Worm (Caenorhabditis elegans) whole organism, young adult: ENCODE results near the gene acr-8.

Experiments
- B0035.1 ChIP-seq: sonication (generic microtip); optimal IDR thresholded peaks from 2 replicates; lab custom pipeline; 2016; ENCODE audit warnings: missing genetic modification characterization, mild to moderate bottlenecking, missing compliant biosample characterization, missing genotype, missing genetic modification reagents
- C17E4.6 ChIP-seq: fragments of 200-800 bp; sonication (Bioruptor generic); IDR thresholded peaks from 2 replicates; pipeline ENCODE4 v1.3.6; 2022; ENCODE audit warnings: missing genetic modification reagents, missing genetic modification characterization, missing compliant biosample characterization
- F23B12.7 ChIP-seq: sonication (generic microtip); optimal IDR thresholded peaks from 2 replicates; lab custom pipeline; 2017; ENCODE audit warnings: missing genetic modification characterization, mild to moderate bottlenecking, missing compliant biosample characterization, antibody characterized with exemption, moderate library complexity; ENCODE audit not compliant: insufficient read depth
- F49E8.2 ChIP-seq: sonication (generic microtip); optimal IDR thresholded peaks from 3 replicates; lab custom pipeline; 2017; ENCODE audit warnings: missing genetic modification characterization, mild to moderate bottlenecking, missing compliant biosample characterization, antibody characterized with exemption, moderate library complexity; ENCODE audit not compliant: insufficient read depth
- F52B5.7 ChIP-seq: sonication (generic microtip); optimal IDR thresholded peaks from 2 replicates; lab custom pipeline; 2016; ENCODE audit warnings: mild to moderate bottlenecking, missing genetic modification characterization, missing compliant biosample characterization
- T26A5.8 ChIP-seq: sonication (generic microtip); optimal IDR thresholded peaks from 2 replicates; lab custom pipeline; 2016; ENCODE audit warnings: missing genetic modification characterization, missing compliant biosample characterization
- Y95B8A.8 ChIP-seq: fragments of 200-800 bp; sonication (Bioruptor generic); IDR thresholded peaks from 2 replicates; pipeline ENCODE4 v1.3.6; 2022; ENCODE audit warnings: missing genetic modification reagents, missing genetic modification characterization, missing compliant biosample characterization
- ama-1 ChIP-seq, 3 experiments: fragments of 150-350 bp in 1 of 3; sonication (generic microtip) in 2 of 3; optimal IDR thresholded peaks; 2 replicates each; lab custom pipeline; 2014 to 2018; ENCODE audit warnings: missing biosample characterization in 2 of 3, missing genetic modification characterization in 2 of 3, missing genetic modification reagents in 2 of 3
- aptf-3 ChIP-seq: fragments of 200-800 bp; sonication (Bioruptor generic); IDR thresholded peaks from 2 replicates; pipeline ENCODE4 v1.3.6; 2022; ENCODE audit warnings: missing genetic modification characterization, missing compliant biosample characterization
- athp-1 ChIP-seq: sonication (generic microtip); optimal IDR thresholded peaks from 2 replicates; lab custom pipeline; 2017; ENCODE audit warnings: mild to moderate bottlenecking, missing genetic modification characterization, missing compliant biosample characterization
- bed-1 ChIP-seq: fragments of 200-800 bp; sonication (Bioruptor generic); IDR thresholded peaks from 2 replicates; pipeline ENCODE4 v1.3.6; 2022; ENCODE audit warnings: missing genetic modification reagents, missing genetic modification characterization, missing compliant biosample characterization
- ccch-3 ChIP-seq: fragments of 200-800 bp; sonication (Bioruptor generic); optimal IDR thresholded peaks from 2 replicates; lab custom pipeline; 2018; ENCODE audit warnings: mild to moderate bottlenecking, missing genetic modification characterization, missing compliant biosample characterization
- cebp-1 ChIP-seq, 2 experiments: fragments of 200-800 bp in 1 of 2; sonication (Bioruptor generic) in 1 of 2; sonication (generic microtip) in 1 of 2; IDR thresholded peaks in 1 of 2; optimal IDR thresholded peaks in 1 of 2; 2 replicates each; pipeline versions ENCODE4 v1.3.6 to Lab custom; 2017 to 2022; ENCODE audit warnings: missing compliant biosample characterization in 2 of 2, missing genetic modification characterization in 2 of 2, mild to moderate bottlenecking in 1 of 2, missing genetic modification reagents in 1 of 2, moderate library complexity in 1 of 2
- ceh-100 ChIP-seq: fragments of 200-800 bp; sonication (Bioruptor generic); IDR thresholded peaks from 2 replicates; pipeline ENCODE4 v1.3.6; 2022; ENCODE audit warnings: missing genetic modification reagents, missing genetic modification characterization, missing compliant biosample characterization
- chd-7 ChIP-seq: sonication (generic microtip); optimal IDR thresholded peaks from 2 replicates; lab custom pipeline; 2016; ENCODE audit warnings: mild to moderate bottlenecking, missing genetic modification characterization, moderate library complexity, missing compliant biosample characterization
- dpff-1 ChIP-seq: sonication (generic microtip); optimal IDR thresholded peaks from 2 replicates; lab custom pipeline; 2017; ENCODE audit warnings: mild to moderate bottlenecking, missing genetic modification characterization, missing compliant biosample characterization
- dpl-1 ChIP-seq: fragments of 150-350 bp; optimal IDR thresholded peaks from 2 replicates; lab custom pipeline; 2014; ENCODE audit warnings: missing biosample characterization, missing genetic modification reagents, missing genetic modification characterization
- hmg-1.2 ChIP-seq: fragments of 200-800 bp; sonication (Bioruptor generic); IDR thresholded peaks from 2 replicates; pipeline ENCODE4 v1.3.6; 2022; ENCODE audit warnings: missing genetic modification reagents, missing genetic modification characterization, missing compliant biosample characterization
- hmg-20 ChIP-seq: fragments of 200-800 bp; sonication (Bioruptor generic); IDR thresholded peaks from 2 replicates; pipeline ENCODE4 v1.3.6; 2022; ENCODE audit warnings: missing genetic modification reagents, missing genetic modification characterization, missing compliant biosample characterization
- hrde-1 ChIP-seq: sonication (generic microtip); optimal IDR thresholded peaks from 2 replicates; lab custom pipeline; 2016; ENCODE audit warnings: missing genetic modification characterization, mild to moderate bottlenecking, missing compliant biosample characterization, moderate library complexity, missing genotype, missing genetic modification reagents, borderline replicate concordance
- lin-35 ChIP-seq, 3 experiments: fragments of 150-350 bp in 2 of 3; sonication (generic microtip) in 1 of 3; optimal IDR thresholded peaks; 2 replicates each; lab custom pipeline; 2014 to 2018; ENCODE audit warnings: missing biosample characterization in 3 of 3, missing genetic modification characterization in 3 of 3, missing genetic modification reagents in 3 of 3
- lir-1 ChIP-seq: fragments of 200-800 bp; sonication (Bioruptor generic); conservative IDR thresholded peaks from 2 replicates; pipeline ENCODE4 v1.3.6; 2022; ENCODE audit warnings: missing genetic modification reagents, missing genetic modification characterization, missing compliant biosample characterization
- madf-6 ChIP-seq: fragments of 200-800 bp; sonication (Bioruptor generic); IDR thresholded peaks from 2 replicates; pipeline ENCODE4 v1.3.6; 2022; ENCODE audit warnings: missing genetic modification reagents, missing genetic modification characterization, missing compliant biosample characterization
- mcd-1 ChIP-seq: fragments of 200-800 bp; sonication (Bioruptor generic); IDR thresholded peaks from 2 replicates; pipeline ENCODE4 v1.3.6; 2022; ENCODE audit warnings: missing genetic modification reagents, missing genetic modification characterization, missing compliant biosample characterization
- mes-4 ChIP-seq: sonication (generic microtip); optimal IDR thresholded peaks from 2 replicates; lab custom pipeline; 2016; ENCODE audit warnings: missing genotype, missing genetic modification characterization, missing compliant biosample characterization
- nfyb-1 ChIP-seq: fragments of 200-800 bp; sonication (Bioruptor generic); IDR thresholded peaks from 2 replicates; pipeline ENCODE4 v1.3.6; 2022; ENCODE audit warnings: missing genetic modification reagents, missing genetic modification characterization, missing compliant biosample characterization
- nhr-120 ChIP-seq: fragments of 200-800 bp; sonication (Bioruptor generic); IDR thresholded peaks from 2 replicates; pipeline ENCODE4 v1.3.6; 2022; ENCODE audit warnings: missing genetic modification characterization, missing compliant biosample characterization
- nhr-179 ChIP-seq: sonication (generic microtip); optimal IDR thresholded peaks from 2 replicates; lab custom pipeline; 2016; ENCODE audit warnings: mild to moderate bottlenecking, missing genetic modification characterization, missing compliant biosample characterization
- nhr-80 ChIP-seq: sonication (generic microtip); optimal IDR thresholded peaks from 2 replicates; lab custom pipeline; 2016; ENCODE audit warnings: missing genetic modification characterization, missing compliant biosample characterization
- rec-8 ChIP-seq, 2 experiments: sonication (generic microtip); optimal IDR thresholded peaks; 2 replicates each; lab custom pipeline; 2016; ENCODE audit warnings: mild to moderate bottlenecking in 2 of 2, missing genetic modification characterization in 2 of 2, missing genetic modification reagents in 2 of 2, missing genotype in 2 of 2, missing biosample characterization in 1 of 2, missing compliant biosample characterization in 1 of 2, moderate library complexity in 1 of 2
- rpc-1 ChIP-seq, 2 experiments: fragments of 150-350 bp in 1 of 2; sonication (generic microtip) in 1 of 2; optimal IDR thresholded peaks; 2 replicates each; lab custom pipeline; 2014 to 2018; ENCODE audit warnings: missing biosample characterization in 1 of 2, missing genetic modification characterization in 1 of 2, missing genetic modification reagents in 1 of 2, missing genotype in 1 of 2
- sea-2 ChIP-seq: fragments of 200-800 bp; sonication (Bioruptor generic); IDR thresholded peaks from 2 replicates; pipeline ENCODE4 v1.3.6; 2022; ENCODE audit warnings: missing genetic modification characterization, missing compliant biosample characterization
- snpc-4 ChIP-seq, 5 experiments: fragments of 150-350 bp in 1 of 5; sonication (generic microtip) in 4 of 5; optimal IDR thresholded peaks; 2 replicates each; lab custom pipeline; 2014 to 2018; ENCODE audit warnings: missing genetic modification characterization in 5 of 5, missing biosample characterization in 3 of 5, antibody characterized with exemption in 2 of 5, mild to moderate bottlenecking in 2 of 5, missing compliant biosample characterization in 2 of 5, missing genotype in 2 of 5, moderate library complexity in 2 of 5, missing genetic modification reagents in 1 of 5
- tbp1 ChIP-seq: fragments of 200-800 bp; sonication (Bioruptor generic); optimal IDR thresholded peaks from 2 replicates; lab custom pipeline; 2018; ENCODE audit warnings: mild to moderate bottlenecking, missing genetic modification characterization, missing compliant biosample characterization
- tbx-9 ChIP-seq: sonication (generic microtip); optimal IDR thresholded peaks from 2 replicates; lab custom pipeline; 2016; ENCODE audit warnings: borderline replicate concordance, missing genetic modification characterization, inconsistent platforms, missing compliant biosample characterization
- zim-3 ChIP-seq: sonication (generic microtip); optimal IDR thresholded peaks from 2 replicates; lab custom pipeline; 2017; ENCODE audit warnings: mild to moderate bottlenecking, missing genetic modification characterization, moderate library complexity, missing compliant biosample characterization
- ztf-28 ChIP-seq: fragments of 200-800 bp; sonication (Bioruptor generic); IDR thresholded peaks from 2 replicates; pipeline ENCODE4 v1.3.6; 2022; ENCODE audit warnings: missing genetic modification reagents, missing genetic modification characterization, missing compliant biosample characterization

Gene acr-8

DNA sequence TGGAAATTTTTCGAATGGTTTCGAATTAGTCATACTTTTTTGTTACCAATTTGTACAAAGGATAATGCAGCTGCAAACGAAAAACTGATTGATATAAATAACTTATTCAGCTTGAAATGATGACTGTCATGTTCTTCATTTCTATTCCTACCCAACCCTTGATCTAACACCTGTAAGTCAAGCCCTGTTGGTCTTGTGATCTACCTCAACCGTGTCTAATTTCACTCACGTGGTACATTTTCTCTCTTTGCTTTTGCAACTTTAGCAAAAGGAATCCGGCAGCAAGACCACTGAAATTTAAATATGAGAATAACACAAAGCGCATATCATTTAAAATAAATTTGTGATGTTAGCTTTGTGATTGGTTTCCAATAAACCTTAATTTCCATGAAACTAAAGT lies 8.5 kb upstream of the acr-8 start:
- no peak for TF ChIP-seq Y95B8A.8 (GFP tag; lab: Robert Waterston, UW)
- no peak for TF ChIP-seq F23B12.7
- no peak for TF ChIP-seq C17E4.6 (GFP tag; lab: Robert Waterston, UW)
- TF ChIP-seq F52B5.7 (tag; lab: Kevin White, UChicago): no peak
- no peak for TF ChIP-seq lin-35 (GFP tag; optimal IDR thresholded peaks at IDR 0.05; lab: Kevin White, UChicago)
- no peak for TF ChIP-seq dpl-1 (GFP tag; lab: Kevin White, UChicago)
- no peak for TF ChIP-seq nhr-179 (tag; lab: Kevin White, UChicago)
- TF ChIP-seq tbp1 (GFP tag; lab: Kevin White, UChicago): no peak
- no peak for TF ChIP-seq mes-4
- no peak for TF ChIP-seq ztf-28 (GFP tag; lab: Robert Waterston, UW)
- no peak for TF ChIP-seq nhr-80 (tag; lab: Kevin White, UChicago)
- no peak for TF ChIP-seq hrde-1 (tag; lab: Kevin White, UChicago)
- no peak for TF ChIP-seq ama-1 (optimal IDR thresholded peaks at IDR 0.05; lab: Kevin White, UChicago)
- no peak for TF ChIP-seq ama-1 (GFP tag; optimal IDR thresholded peaks at IDR 0.05; lab: Kevin White, UChicago)
- TF ChIP-seq aptf-3 (GFP tag; lab: Robert Waterston, UW): no peak
- TF ChIP-seq T26A5.8: no peak
- no peak for TF ChIP-seq hmg-1.2 (GFP tag; lab: Robert Waterston, UW)
- no peak for TF ChIP-seq mcd-1 (GFP tag; lab: Robert Waterston, UW)
- no peak for TF ChIP-seq athp-1 (tag; lab: Kevin White, UChicago)
- TF ChIP-seq cebp-1 (GFP tag; IDR thresholded peaks at IDR 0.05; lab: Robert Waterston, UW): no peak
- TF ChIP-seq cebp-1 (tag; optimal IDR thresholded peaks at IDR 0.05; lab: Kevin White, UChicago): no peak
- TF ChIP-seq ccch-3 (GFP tag; lab: Kevin White, UChicago): no peak

DNA sequence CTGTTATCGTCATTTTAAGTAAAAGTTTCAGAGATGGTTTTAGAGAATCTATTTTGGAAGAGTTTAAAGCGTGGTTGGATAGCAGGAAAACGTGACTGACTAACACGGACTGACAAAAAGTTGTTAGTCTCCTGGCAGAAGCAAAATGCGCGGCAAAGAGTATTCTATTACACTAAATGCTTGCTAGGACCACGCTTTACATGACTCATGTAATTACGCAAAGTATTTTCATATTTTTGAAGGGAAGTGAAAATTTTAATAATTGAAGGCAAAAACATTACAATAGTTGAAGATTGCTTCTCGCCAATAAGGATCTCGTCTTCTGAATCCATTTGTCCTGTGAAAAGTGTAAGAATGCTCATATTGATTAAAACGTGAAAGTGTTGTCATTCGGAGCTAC lies 6.3 kb upstream of the acr-8 start, which contains the start of gene gur-3:
Gene gur-3 (minus strand): TSS at position 101 of the 400 bp plus-strand sequence.
- no peak for TF ChIP-seq madf-6 (GFP tag; lab: Robert Waterston, UW)
- TF ChIP-seq F49E8.2 (tag; lab: Kevin White, UChicago): no peak
- TF ChIP-seq hmg-20 (GFP tag; lab: Robert Waterston, UW): no peak
- no peak for TF ChIP-seq sea-2 (GFP tag; lab: Robert Waterston, UW)
- TF ChIP-seq rpc-1 (optimal IDR thresholded peaks at IDR 0.05; lab: Kevin White, UChicago): no peak
- no peak for TF ChIP-seq rpc-1 (tag; optimal IDR thresholded peaks at IDR 0.05; lab: Kevin White, UChicago)
- no peak for TF ChIP-seq tbx-9 (tag; lab: Kevin White, UChicago)
- TF ChIP-seq chd-7 (tag; lab: Kevin White, UChicago): no peak
- no peak for TF ChIP-seq ceh-100
- TF ChIP-seq dpff-1 (tag; lab: Kevin White, UChicago): no peak
- no peak for TF ChIP-seq lir-1
- no peak for TF ChIP-seq snpc-4 (GFP tag; optimal IDR thresholded peaks at IDR 0.05; lab: Kevin White, UChicago)
- TF ChIP-seq snpc-4 (tag; optimal IDR thresholded peaks at IDR 0.05; lab: Kevin White, UChicago): no peak
- TF ChIP-seq, all 124 proteins: peak for 0

DNA sequence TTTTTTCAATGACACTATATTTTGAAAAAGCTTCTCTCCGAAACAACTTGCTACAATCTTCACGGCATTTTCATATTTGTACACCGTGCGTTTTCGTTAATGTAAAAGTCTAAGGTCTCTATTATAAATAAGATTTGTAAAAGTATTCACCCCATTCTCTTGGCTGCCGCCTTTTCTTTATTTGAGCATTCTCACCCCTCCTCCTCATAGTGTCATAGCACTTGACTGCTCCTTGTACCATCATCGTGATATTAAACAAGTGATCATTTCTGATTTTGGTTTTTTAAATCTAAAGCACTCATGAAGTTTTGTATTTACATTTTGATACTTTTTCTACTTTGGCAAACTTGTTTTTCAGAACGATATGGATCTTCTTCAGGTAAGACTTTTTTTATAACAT lies 5.7 kb upstream of the acr-8 start, which contains the start of gene ZC504.1:
Gene ZC504.1 (plus strand): TSS at position 301 of the 400 bp plus-strand sequence.
- TF ChIP-seq nfyb-1 (GFP tag; lab: Robert Waterston, UW) (no peak), rec-8 (tag; optimal IDR thresholded peaks at IDR 0.05; lab: Kevin White, UChicago) (no peak), bed-1 (no peak), madf-6 (GFP tag; lab: Robert Waterston, UW) (no peak), B0035.1 (tag; lab: Kevin White, UChicago) (no peak), zim-3 (no peak), nhr-120 (GFP tag; lab: Robert Waterston, UW) (no peak), F52B5.7 (tag; lab: Kevin White, UChicago) (no peak)
